Fruit fly (Drosophila melanogaster): ENCODE data around the gene CG6793.
A peak's percentile ranks its signal among the peaks of the same experiment; 100 is the strongest.

The CG6793 gene

DNA sequence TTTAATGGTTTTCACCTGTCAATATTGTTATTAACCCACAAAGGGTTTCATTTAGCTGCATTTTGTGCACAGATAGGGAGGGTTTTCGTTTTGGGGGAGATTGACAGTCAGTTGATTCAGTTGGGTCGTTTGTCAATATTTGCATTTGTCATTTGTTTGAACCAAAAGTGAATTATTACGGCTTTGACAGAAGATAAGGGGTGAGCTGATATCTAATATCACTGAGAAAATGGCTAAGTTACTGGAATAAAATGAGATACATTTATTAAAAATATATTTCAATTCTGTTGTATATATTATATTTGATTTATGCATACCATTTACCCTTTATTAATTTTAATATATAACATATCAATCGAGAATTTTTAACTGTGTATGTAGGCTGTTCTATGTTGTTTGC lies 41.7 kb downstream of the CG6793 start:
- TF ChIP-seq CG9948 (tag; optimal IDR thresholded peaks at IDR 0.05), result no peak
- TF ChIP-seq Pif1B (GFP tag; optimal IDR thresholded peaks at IDR 0.05), result no peak
- no peak for TF ChIP-seq CG4496 (GFP tag; IDR thresholded peaks at IDR 0.05)
- no peak for TF ChIP-seq CG13204 (GFP tag; optimal IDR thresholded peaks at IDR 0.05)
- no peak for TF ChIP-seq Pif1A (GFP tag; optimal IDR thresholded peaks at IDR 0.05)

DNA sequence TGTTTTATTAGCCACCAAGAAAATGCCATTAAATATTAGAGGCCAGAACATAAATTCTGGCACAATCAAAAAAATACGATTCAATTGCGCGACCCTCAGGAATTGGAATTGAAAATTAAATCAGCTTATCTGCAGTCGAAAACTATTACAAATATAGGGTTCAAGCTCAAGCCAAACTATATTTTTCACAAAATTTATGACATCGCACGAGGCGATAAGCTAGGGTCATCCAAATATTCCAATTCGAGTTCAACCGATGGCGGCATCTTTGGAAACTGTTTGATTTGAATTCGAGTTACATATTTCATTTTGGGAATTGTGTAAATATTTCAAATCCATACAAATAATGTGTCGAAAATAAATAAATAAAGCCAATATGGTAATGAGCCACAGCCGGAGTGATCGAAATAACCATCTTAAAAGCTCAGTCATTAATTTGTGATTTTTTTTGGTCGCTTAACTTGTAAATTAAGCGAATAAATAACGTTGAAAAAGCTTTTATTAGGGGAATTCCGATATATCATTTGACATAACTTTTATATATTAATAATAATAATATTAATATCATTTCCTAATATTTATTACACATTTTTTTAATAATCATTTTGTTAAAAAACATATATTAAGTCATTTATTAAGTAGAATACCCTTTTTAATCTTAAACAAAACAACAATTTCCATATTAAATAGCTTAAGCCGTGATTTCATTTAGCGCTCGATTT lies 42.9 kb downstream of the CG6793 start:
- TF ChIP-seq CG10348 (GFP tag; IDR thresholded peaks at IDR 0.05), result no peak
- no peak for TF ChIP-seq EcR (GFP tag; optimal IDR thresholded peaks at IDR 0.05)
- no peak for TF ChIP-seq Pif1B (GFP tag; optimal IDR thresholded peaks at IDR 0.05)
- no peak for TF ChIP-seq CG13204 (GFP tag; optimal IDR thresholded peaks at IDR 0.05)
- no peak for TF ChIP-seq CG9948 (tag; optimal IDR thresholded peaks at IDR 0.05)
- no peak for TF ChIP-seq Pif1A (GFP tag; optimal IDR thresholded peaks at IDR 0.05)
- TF ChIP-seq CG4496 (GFP tag; IDR thresholded peaks at IDR 0.05), result no peak

DNA sequence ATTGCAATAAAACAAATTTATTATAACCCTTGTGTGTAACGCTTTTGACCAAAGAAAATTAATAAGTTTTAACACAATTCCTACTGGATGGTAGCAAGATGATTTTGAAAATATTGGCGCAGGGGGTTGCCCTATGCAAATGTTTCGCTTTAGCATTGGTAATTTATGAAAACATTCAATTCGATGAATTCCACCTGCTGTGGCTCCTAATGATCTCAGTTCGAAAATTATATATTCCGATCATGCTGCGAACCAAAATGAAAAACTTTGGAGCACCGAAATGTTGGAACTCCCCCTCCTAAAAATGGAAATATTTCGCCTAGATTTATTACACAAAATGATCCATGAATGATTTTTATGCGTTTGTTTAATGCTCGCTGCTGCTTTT lies 43.5 kb downstream of the CG6793 start:
- TF ChIP-seq Pif1B (GFP tag; optimal IDR thresholded peaks at IDR 0.05) (no peak), CG9948 (tag; optimal IDR thresholded peaks at IDR 0.05) (no peak), CG14655 (GFP tag; optimal IDR thresholded peaks at IDR 0.05) (no peak), Pif1A (GFP tag; optimal IDR thresholded peaks at IDR 0.05) (no peak), CG13204 (GFP tag; optimal IDR thresholded peaks at IDR 0.05) (no peak), Ets98B (GFP tag; IDR thresholded peaks at IDR 0.05) (no peak), CG4496 (GFP tag; IDR thresholded peaks at IDR 0.05) (no peak), CG34367 (tag; optimal IDR thresholded peaks at IDR 0.05) (no peak), fd96Ca (GFP tag; IDR thresholded peaks at IDR 0.05) (no peak)

DNA sequence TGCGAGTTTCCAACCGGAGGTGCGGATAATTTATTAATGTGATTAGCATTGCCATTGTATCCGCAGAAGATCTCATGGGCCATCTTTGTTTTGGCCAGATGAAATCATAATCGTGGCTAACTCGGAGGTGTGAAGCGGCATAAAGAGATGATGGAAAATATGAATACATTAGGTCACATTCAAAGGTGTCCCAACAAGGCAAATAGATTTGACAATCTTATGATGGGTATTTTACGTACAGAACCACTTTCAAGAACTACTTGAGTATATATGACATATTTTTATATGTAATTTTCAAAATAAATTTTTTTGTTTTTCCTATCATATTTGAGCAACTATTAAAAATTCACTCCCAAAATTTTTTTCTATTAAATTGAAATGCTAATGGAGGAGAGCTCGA lies 46.1 kb downstream of the CG6793 start, which contains the start of gene CG17154:
TSS of gene CG17154 (plus strand) at position 301 of the 400 bp plus-strand sequence.
- TF ChIP-seq CG8159 (tag; optimal IDR thresholded peaks at IDR 0.05) (no peak), CG10348 (GFP tag; IDR thresholded peaks at IDR 0.05) (no peak), CG9948 (tag; optimal IDR thresholded peaks at IDR 0.05) (no peak)

DNA sequence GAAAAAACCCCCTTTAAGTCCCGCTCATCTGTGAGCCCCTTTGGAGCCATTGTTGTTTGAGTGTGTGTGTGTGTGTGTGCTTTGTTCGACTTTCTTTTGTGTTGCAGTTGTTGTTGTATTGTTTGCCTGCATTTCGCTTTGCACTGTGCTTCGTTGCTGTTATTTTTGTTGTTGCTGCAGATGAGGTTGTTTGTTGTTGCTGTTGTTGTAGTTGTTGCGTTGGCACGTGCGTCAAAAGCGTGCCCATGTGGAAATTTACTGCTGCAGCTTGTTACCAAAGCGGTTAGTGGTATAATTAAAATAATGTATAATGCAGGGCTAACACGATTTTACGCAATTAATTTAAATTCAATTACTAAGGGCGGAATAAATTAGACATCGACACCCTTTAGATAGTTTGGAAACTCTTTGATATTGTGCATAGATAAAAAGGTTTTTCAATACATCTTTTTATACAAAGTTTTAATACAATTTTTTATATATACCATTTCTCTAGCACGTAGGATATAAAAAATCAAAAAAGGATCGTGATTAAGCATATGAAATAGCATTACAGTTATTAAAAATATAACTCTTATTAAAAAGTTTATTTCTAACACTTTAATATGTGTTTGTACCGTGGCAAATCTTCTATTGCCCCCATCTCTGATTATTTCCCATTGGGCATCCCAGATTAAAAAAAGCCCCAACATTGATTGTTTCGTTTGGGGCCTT lies 48.2 kb downstream of the CG6793 start:
- TF ChIP-seq Snoo (tag; optimal IDR thresholded peaks at IDR 0.05) (peak; percentile 67), Ets98B (GFP tag; IDR thresholded peaks at IDR 0.05) (no peak), CG14655 (GFP tag; optimal IDR thresholded peaks at IDR 0.05) (peak; percentile 43), fd96Ca (GFP tag; IDR thresholded peaks at IDR 0.05) (no peak), CG4496 (GFP tag; IDR thresholded peaks at IDR 0.05) (peak; percentile 72; the same call in 2 of the 3 replicates), CG10348 (GFP tag; IDR thresholded peaks at IDR 0.05) (no peak), Pif1B (GFP tag; optimal IDR thresholded peaks at IDR 0.05) (peak; percentile 39), CG8159 (tag; optimal IDR thresholded peaks at IDR 0.05) (peak; percentile 24), rn (GFP tag; IDR thresholded peaks at IDR 0.05) (no peak), CG17806 (tag; optimal IDR thresholded peaks at IDR 0.05) (no peak), CG34367 (tag; optimal IDR thresholded peaks at IDR 0.05) (no peak), CG13204 (GFP tag; optimal IDR thresholded peaks at IDR 0.05) (no peak), CG12605 (GFP tag; IDR thresholded peaks at IDR 0.05) (0 out of 2 replicates have a peak, but pooled peaks have one; percentile 28), gl (tag; optimal IDR thresholded peaks at IDR 0.05) (peak; percentile 9), CG32121 (GFP tag; IDR thresholded peaks at IDR 0.05) (peak; percentile 19; the same call in 1 of the 2 replicates), Pif1A (GFP tag; optimal IDR thresholded peaks at IDR 0.05) (peak; percentile 40), D1 (tag; optimal IDR thresholded peaks at IDR 0.05) (peak; percentile 4), CG9948 (tag; optimal IDR thresholded peaks at IDR 0.05) (no peak), CG8301 (tag; optimal IDR thresholded peaks at IDR 0.05) (peak; percentile 18), CG15710 (tag; optimal IDR thresholded peaks at IDR 0.05) (peak; percentile 2), EcR (GFP tag; optimal IDR thresholded peaks at IDR 0.05) (peak; percentile 71)

DNA sequence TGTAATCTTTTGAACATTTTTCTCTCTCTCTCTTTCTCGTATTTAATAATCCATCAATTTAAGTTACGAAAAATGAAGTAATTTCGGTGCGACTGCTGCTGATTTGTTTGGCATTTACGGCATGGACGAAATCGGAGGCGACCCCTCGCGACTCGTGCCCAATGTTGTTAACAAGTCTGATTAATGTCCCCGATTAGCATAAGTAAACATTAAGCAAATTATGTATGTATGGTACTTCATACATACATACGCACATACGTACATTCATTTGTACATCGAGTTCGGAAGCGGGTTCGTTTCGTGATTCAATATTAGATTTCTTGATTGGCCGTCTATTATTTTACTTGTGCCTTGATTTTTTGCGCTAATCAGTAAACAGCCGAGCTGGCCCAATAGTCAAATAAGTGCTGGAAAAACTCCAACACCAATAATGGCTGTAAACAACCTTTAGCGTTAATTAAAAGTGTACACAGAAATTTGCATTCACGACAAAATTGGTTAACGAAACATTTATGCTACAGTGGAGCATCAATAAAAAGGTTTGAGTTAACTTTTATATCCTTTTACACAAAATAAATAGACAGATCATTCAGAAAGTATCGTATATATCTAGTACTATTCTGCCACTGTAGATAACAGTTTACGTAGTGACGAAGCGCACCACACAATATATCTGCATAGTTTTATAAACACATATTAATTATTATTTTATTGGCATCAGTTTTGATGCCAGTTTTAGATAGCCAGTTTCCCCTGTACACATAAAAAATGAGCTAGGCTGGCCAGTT lies 48.9 kb downstream of the CG6793 start:
- 0 out of 2 replicates have a peak, but pooled peaks have one; percentile 44 for TF ChIP-seq Ets98B (GFP tag; IDR thresholded peaks at IDR 0.05)
- TF ChIP-seq CG10348 (GFP tag; IDR thresholded peaks at IDR 0.05), result 0 out of 2 replicates have a peak, but pooled peaks have one; percentile 18
- TF ChIP-seq CG8159 (tag; optimal IDR thresholded peaks at IDR 0.05), result peak; percentile 24
- no peak for TF ChIP-seq gl (tag; optimal IDR thresholded peaks at IDR 0.05)
- peak; percentile 44; the same call in 1 of the 2 replicates for TF ChIP-seq CG32121 (GFP tag; IDR thresholded peaks at IDR 0.05)
- TF ChIP-seq CG15710 (tag; optimal IDR thresholded peaks at IDR 0.05), result no peak
- peak; percentile 3 for TF ChIP-seq Pif1B (GFP tag; optimal IDR thresholded peaks at IDR 0.05)
- TF ChIP-seq CG4496 (GFP tag; IDR thresholded peaks at IDR 0.05), result peak; percentile 74

All from whole organism, pupa.